Worm (Caenorhabditis elegans) whole organism, L1 larva: ENCODE data around the gene F52H2.3.

ENCODE experiments used
- C34B4.2 ChIP-seq: sonication (generic microtip); optimal IDR thresholded peaks from 2 replicates; lab custom pipeline; 2017; ENCODE audit warnings: mild to moderate bottlenecking, missing genetic modification characterization, missing compliant biosample characterization
- F16B12.6 ChIP-seq: fragments of 150-350 bp; optimal IDR thresholded peaks from 2 replicates; lab custom pipeline; 2014; ENCODE audit warnings: missing biosample characterization, missing genetic modification characterization
- alr-1 ChIP-seq: fragments of 200-800 bp; sonication (Bioruptor generic); optimal IDR thresholded peaks from 2 replicates; lab custom pipeline; 2018; ENCODE audit warnings: borderline replicate concordance, mild to moderate bottlenecking, missing genetic modification characterization, missing compliant biosample characterization
- aly-2 ChIP-seq: fragments of 150-350 bp; optimal IDR thresholded peaks from 2 replicates; lab custom pipeline; 2014; ENCODE audit warnings: missing biosample characterization, missing genetic modification characterization
- ama-1 ChIP-seq: fragments of 150-350 bp; optimal IDR thresholded peaks from 2 replicates; lab custom pipeline; 2014
- blmp-1 ChIP-seq: fragments of 150-350 bp; optimal IDR thresholded peaks from 2 replicates; lab custom pipeline; 2014; ENCODE audit warnings: missing biosample characterization, missing genetic modification characterization
- ceh-63 ChIP-seq: fragments of 200-800 bp; sonication (Bioruptor generic); optimal IDR thresholded peaks from 2 replicates; lab custom pipeline; 2018; ENCODE audit warnings: mild to moderate bottlenecking, missing genetic modification characterization, missing compliant biosample characterization
- ceh-8 ChIP-seq: fragments of 200-800 bp; sonication (Bioruptor generic); optimal IDR thresholded peaks from 2 replicates; lab custom pipeline; 2018; ENCODE audit warnings: mild to moderate bottlenecking, missing genetic modification characterization, moderate library complexity, missing compliant biosample characterization
- ceh-82 ChIP-seq, 3 experiments: fragments of 150-350 bp in 1 of 3; sonication (generic microtip) in 2 of 3; optimal IDR thresholded peaks; 2 replicates each; lab custom pipeline; 2014 to 2017; ENCODE audit warnings: missing biosample characterization in 3 of 3, missing genetic modification characterization in 3 of 3
- ces-1 ChIP-seq: fragments of 150-350 bp; optimal IDR thresholded peaks from 2 replicates; lab custom pipeline; 2014; ENCODE audit warnings: missing biosample characterization, missing genetic modification reagents, missing genetic modification characterization
- dpl-1 ChIP-seq, 3 experiments: fragments of 150-350 bp in 2 of 3; sonication (generic microtip) in 1 of 3; optimal IDR thresholded peaks; 2 replicates each; lab custom pipeline; 2014 to 2017; ENCODE audit warnings: missing biosample characterization in 3 of 3, missing genetic modification characterization in 3 of 3, missing genetic modification reagents in 3 of 3
- efl-1 ChIP-seq, 4 experiments: fragments of 150-350 bp; optimal IDR thresholded peaks in 3 of 4; peaks in 1 of 4; 1 replicate in 1 of 4; 2 replicates in 3 of 4; lab custom pipeline; 2014; ENCODE audit warnings: missing biosample characterization in 2 of 4, missing genetic modification characterization in 2 of 4, missing genetic modification reagents in 2 of 4
- egl-27 ChIP-seq, 2 experiments: fragments of 150-350 bp in 1 of 2; sonication (generic microtip); optimal IDR thresholded peaks; 3 replicates each; lab custom pipeline; 2017 to 2018; ENCODE audit warnings: missing biosample characterization in 2 of 2, missing genetic modification characterization in 2 of 2, missing genetic modification reagents in 2 of 2
- ets-5 ChIP-seq: fragments of 200-800 bp; sonication (Bioruptor generic); IDR thresholded peaks from 2 replicates; pipeline ENCODE4 v1.3.6; 2022; ENCODE audit warnings: missing genetic modification characterization, missing compliant biosample characterization
- fkh-10 ChIP-seq: sonication (generic microtip); optimal IDR thresholded peaks from 2 replicates; lab custom pipeline; 2017; ENCODE audit warnings: missing biosample characterization, missing genetic modification reagents, missing genetic modification characterization
- fkh-4 ChIP-seq: sonication (generic microtip); optimal IDR thresholded peaks from 2 replicates; lab custom pipeline; 2016; ENCODE audit warnings: missing compliant biosample characterization, missing genetic modification characterization, borderline replicate concordance
- fos-1 ChIP-seq: fragments of 150-350 bp; optimal IDR thresholded peaks from 2 replicates; lab custom pipeline; 2014; ENCODE audit warnings: missing biosample characterization, missing genetic modification characterization
- hlh-17 ChIP-seq: fragments of 200-800 bp; sonication (Bioruptor generic); optimal IDR thresholded peaks from 2 replicates; lab custom pipeline; 2018; ENCODE audit warnings: missing genetic modification characterization, mild to moderate bottlenecking, missing compliant biosample characterization, moderate library complexity, borderline replicate concordance
- hlh-4 ChIP-seq: sonication (generic microtip); optimal IDR thresholded peaks from 2 replicates; lab custom pipeline; 2016; ENCODE audit warnings: mild to moderate bottlenecking, missing genetic modification characterization, missing compliant biosample characterization
- hpl-2 ChIP-seq: fragments of 150-350 bp; optimal IDR thresholded peaks from 2 replicates; lab custom pipeline; 2014; ENCODE audit warnings: missing biosample characterization, missing genetic modification reagents, missing genetic modification characterization
- irx-1 ChIP-seq: sonication (generic microtip); optimal IDR thresholded peaks from 2 replicates; lab custom pipeline; 2016; ENCODE audit warnings: missing genetic modification characterization, missing compliant biosample characterization
- jun-1 ChIP-seq: fragments of 150-350 bp; optimal IDR thresholded peaks from 2 replicates; lab custom pipeline; 2014; ENCODE audit warnings: missing biosample characterization, missing genetic modification reagents, missing genetic modification characterization
- lin-13 ChIP-seq: fragments of 150-350 bp; optimal IDR thresholded peaks from 2 replicates; lab custom pipeline; 2014; ENCODE audit warnings: missing biosample characterization, missing genetic modification reagents, missing genetic modification characterization
- lin-14 ChIP-seq: fragments of 200-800 bp; sonication (Bioruptor generic); optimal IDR thresholded peaks from 2 replicates; lab custom pipeline; 2018; ENCODE audit warnings: mild to moderate bottlenecking, missing genetic modification characterization, moderate library complexity, missing compliant biosample characterization
- lir-3 ChIP-seq: sonication (generic microtip); optimal IDR thresholded peaks from 2 replicates; lab custom pipeline; 2016; ENCODE audit warnings: mild to moderate bottlenecking, missing genetic modification characterization, moderate library complexity, missing compliant biosample characterization; ENCODE audit not compliant: poor library complexity
- lsy-2 ChIP-seq, 2 experiments: fragments of 150-350 bp; optimal IDR thresholded peaks; 2 replicates each; lab custom pipeline; 2014; ENCODE audit warnings: missing biosample characterization in 2 of 2, missing genetic modification characterization in 2 of 2
- mab-9 ChIP-seq: fragments of 200-800 bp; sonication (Bioruptor generic); IDR thresholded peaks from 2 replicates; pipeline ENCODE4 v1.3.6; 2022; ENCODE audit warnings: missing genetic modification reagents, missing genetic modification characterization, missing compliant biosample characterization
- nhr-19 ChIP-seq: fragments of 200-800 bp; sonication (Bioruptor generic); conservative IDR thresholded peaks from 2 replicates; pipeline ENCODE4 v1.3.6; 2022; ENCODE audit warnings: missing genetic modification characterization, missing compliant biosample characterization
- nhr-28 ChIP-seq: fragments of 150-350 bp; optimal IDR thresholded peaks from 2 replicates; lab custom pipeline; 2014; ENCODE audit warnings: missing biosample characterization, missing genetic modification characterization
- nhr-47 ChIP-seq: sonication (generic microtip); optimal IDR thresholded peaks from 2 replicates; lab custom pipeline; 2016; ENCODE audit warnings: mild to moderate bottlenecking, missing genetic modification characterization, moderate library complexity, missing compliant biosample characterization
- nhr-71 ChIP-seq: sonication (generic microtip); optimal IDR thresholded peaks from 2 replicates; lab custom pipeline; 2016; ENCODE audit warnings: mild to moderate bottlenecking, missing genetic modification characterization, moderate library complexity, missing compliant biosample characterization
- nhr-77 ChIP-seq: fragments of 150-350 bp; optimal IDR thresholded peaks from 2 replicates; lab custom pipeline; 2014; ENCODE audit warnings: missing biosample characterization, missing genetic modification characterization
- nhr-85 ChIP-seq: sonication (generic microtip); peaks from one replicate; lab custom pipeline; 2016; ENCODE audit warnings: missing genetic modification characterization, inconsistent platforms, missing compliant biosample characterization
- nhr-90 ChIP-seq: sonication (generic microtip); optimal IDR thresholded peaks from 2 replicates; lab custom pipeline; 2016; ENCODE audit warnings: mild to moderate bottlenecking, missing genetic modification characterization, missing compliant biosample characterization; ENCODE audit not compliant: poor library complexity
- pag-3 ChIP-seq: sonication (generic microtip); optimal IDR thresholded peaks from 2 replicates; lab custom pipeline; 2017; ENCODE audit warnings: missing genetic modification characterization, mild to moderate bottlenecking, missing compliant biosample characterization, antibody characterized with exemption, borderline replicate concordance; ENCODE audit not compliant: insufficient read depth
- rnt-1 ChIP-seq: sonication (generic microtip); optimal IDR thresholded peaks from 2 replicates; lab custom pipeline; 2016; ENCODE audit warnings: mild to moderate bottlenecking, missing genetic modification characterization, moderate library complexity, missing compliant biosample characterization
- skn-1 ChIP-seq: fragments of 150-350 bp; optimal IDR thresholded peaks from 2 replicates; lab custom pipeline; 2014; ENCODE audit warnings: missing biosample characterization, missing genetic modification characterization
- snu-23 ChIP-seq: sonication (generic microtip); optimal IDR thresholded peaks from 2 replicates; lab custom pipeline; 2016; ENCODE audit warnings: missing genetic modification characterization, missing compliant biosample characterization
- sox-4 ChIP-seq: sonication (generic microtip); optimal IDR thresholded peaks from 2 replicates; lab custom pipeline; 2016; ENCODE audit warnings: missing genetic modification characterization, missing compliant biosample characterization
- sptf-1 ChIP-seq: fragments of 150-350 bp; optimal IDR thresholded peaks from 2 replicates; lab custom pipeline; 2014; ENCODE audit warnings: missing biosample characterization, missing genetic modification characterization
- tlp-1 ChIP-seq: fragments of 150-350 bp; optimal IDR thresholded peaks from 2 replicates; lab custom pipeline; 2014; ENCODE audit warnings: missing biosample characterization, missing genetic modification characterization
- unc-130 ChIP-seq: fragments of 150-350 bp; optimal IDR thresholded peaks from 2 replicates; lab custom pipeline; 2017; ENCODE audit warnings: missing biosample characterization, missing genetic modification characterization, inconsistent platforms
- unc-30 ChIP-seq: sonication (generic microtip); optimal IDR thresholded peaks from 2 replicates; lab custom pipeline; 2017; ENCODE audit warnings: missing biosample characterization, missing genetic modification characterization
- unc-62 ChIP-seq: fragments of 150-350 bp; optimal IDR thresholded peaks from 2 replicates; lab custom pipeline; 2014; ENCODE audit warnings: missing biosample characterization, missing genetic modification reagents, missing genetic modification characterization
- unc-86 ChIP-seq: sonication (generic microtip); optimal IDR thresholded peaks from 2 replicates; lab custom pipeline; 2016; ENCODE audit warnings: missing genetic modification characterization, missing compliant biosample characterization
- unc-98 ChIP-seq: fragments of 200-800 bp; sonication (Bioruptor generic); IDR thresholded peaks from 2 replicates; pipeline ENCODE4 v1.3.6; 2022; ENCODE audit warnings: missing genetic modification characterization, missing compliant biosample characterization
- vab-15 ChIP-seq: sonication (generic microtip); optimal IDR thresholded peaks from 2 replicates; lab custom pipeline; 2017; ENCODE audit warnings: missing genotype, mild to moderate bottlenecking, missing genetic modification characterization, missing compliant biosample characterization
- xbp-1 ChIP-seq: sonication (generic microtip); optimal IDR thresholded peaks from 2 replicates; lab custom pipeline; 2016; ENCODE audit warnings: missing genetic modification characterization, missing compliant biosample characterization
- zag-1 ChIP-seq: fragments of 150-350 bp; optimal IDR thresholded peaks from 2 replicates; lab custom pipeline; 2014; ENCODE audit warnings: missing biosample characterization, missing genetic modification characterization
- zip-4 ChIP-seq: fragments of 200-800 bp; sonication (Bioruptor generic); optimal IDR thresholded peaks from 2 replicates; lab custom pipeline; 2018; ENCODE audit warnings: mild to moderate bottlenecking, missing genetic modification characterization, moderate library complexity, missing compliant biosample characterization
- ztf-11 ChIP-seq, 2 experiments: sonication (generic microtip); optimal IDR thresholded peaks; 2 replicates each; lab custom pipeline; 2016 to 2017; ENCODE audit warnings: missing genetic modification characterization in 2 of 2, missing biosample characterization in 1 of 2, missing compliant biosample characterization in 1 of 2
- ztf-4 ChIP-seq: fragments of 150-350 bp; optimal IDR thresholded peaks from 2 replicates; lab custom pipeline; 2014; ENCODE audit warnings: missing biosample characterization, missing genetic modification characterization

Gene F52H2.3

DNA sequence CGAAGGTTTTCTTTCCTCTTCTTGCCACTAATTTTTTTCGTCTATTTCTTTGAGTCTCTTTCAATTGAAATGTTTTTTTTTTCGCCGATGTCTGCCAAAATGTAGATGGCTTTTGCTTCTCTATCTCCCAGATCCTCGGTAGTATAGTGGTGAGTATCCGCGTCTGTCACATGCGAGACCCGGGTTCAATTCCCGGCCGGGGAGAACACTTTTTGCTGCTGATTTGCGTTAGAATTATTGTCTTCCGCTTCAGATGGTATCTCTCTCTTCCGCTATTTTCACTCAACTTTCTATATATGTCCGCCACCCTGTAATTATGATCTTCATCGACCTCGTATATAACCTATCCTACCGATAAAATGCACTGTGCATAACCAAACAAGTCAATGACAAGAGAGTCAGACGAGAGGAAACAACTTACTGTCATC lies 12.6 kb upstream of the F52H2.3 start (continued):
- TF ChIP-seq ztf-11 (tag; optimal IDR thresholded peaks at IDR 0.05; lab: Kevin White, UChicago) (peak in 1 of 2 experiments; percentile 6), sox-4 (tag; lab: Kevin White, UChicago) (peak; percentile 29), ces-1 (no peak), lir-3 (tag; lab: Kevin White, UChicago) (peak; percentile 41), skn-1 (tag; lab: Kevin White, UChicago) (peak; percentile 95), F16B12.6 (tag; lab: Kevin White, UChicago) (no peak), unc-86 (tag; lab: Kevin White, UChicago) (peak; percentile 36), nhr-85 (tag; lab: Kevin White, UChicago) (peak; percentile 76), nhr-19 (peak; percentile 65), ztf-4 (tag; lab: Kevin White, UChicago) (no peak), hpl-2 (GFP tag; lab: Kevin White, UChicago) (no peak), rnt-1 (tag; lab: Kevin White, UChicago) (peak; percentile 59), sptf-1 (tag; lab: Kevin White, UChicago) (no peak), efl-1 (optimal IDR thresholded peaks at IDR 0.05; lab: Kevin White, UChicago) (peak; percentile 13 to 25), efl-1 (GFP tag; optimal IDR thresholded peaks at IDR 0.05 in 1 of 2; lab: Kevin White, UChicago) (no peak), zip-4 (GFP tag; lab: Kevin White, UChicago) (no peak), unc-30 (tag; lab: Kevin White, UChicago) (no peak), irx-1 (peak; percentile 80), ceh-82 (tag; optimal IDR thresholded peaks at IDR 0.05; lab: Kevin White, UChicago) (peak; percentile 33 to 64 (median 59)), ceh-63 (GFP tag; lab: Kevin White, UChicago) (no peak), nhr-71 (peak; percentile 81), unc-62 (GFP tag; lab: Kevin White, UChicago) (no peak), alr-1 (tag; lab: Kevin White, UChicago) (no peak), ama-1 (lab: Kevin White, UChicago) (no peak), pag-3 (tag; lab: Kevin White, UChicago) (no peak), egl-27 (tag; optimal IDR thresholded peaks at IDR 0.05; lab: Kevin White, UChicago) (no peak), fkh-10 (GFP tag; lab: Kevin White, UChicago) (no peak), vab-15 (tag; lab: Kevin White, UChicago) (no peak), aly-2 (tag; lab: Kevin White, UChicago) (peak; percentile 10), xbp-1 (tag; lab: Kevin White, UChicago) (peak; percentile 64), zag-1 (no peak), lsy-2 (tag; optimal IDR thresholded peaks at IDR 0.05; lab: Kevin White, UChicago) (peak; percentile 42 to 67), mab-9 (GFP tag; lab: Robert Waterston, UW) (no peak), nhr-90 (peak; percentile 85), dpl-1 (GFP tag; optimal IDR thresholded peaks at IDR 0.05; lab: Kevin White, UChicago) (peak in 1 of 3 experiments; percentile 18), fkh-4 (tag; lab: Kevin White, UChicago) (no peak), lin-13 (peak; percentile 2), hlh-4 (tag; lab: Kevin White, UChicago) (no peak), tlp-1 (tag; lab: Kevin White, UChicago) (no peak), lin-14 (GFP tag; lab: Kevin White, UChicago) (peak; percentile 67), jun-1 (tag; lab: Kevin White, UChicago) (peak; percentile 63), unc-98 (GFP tag; lab: Robert Waterston, UW) (no peak), ets-5 (GFP tag; lab: Robert Waterston, UW) (no peak), hlh-17 (GFP tag; lab: Kevin White, UChicago) (no peak), fos-1 (tag; lab: Kevin White, UChicago) (peak; percentile 46), ceh-8 (no peak), unc-130 (tag; lab: Kevin White, UChicago) (peak; percentile 2), blmp-1 (tag; lab: Kevin White, UChicago) (peak; percentile 68), C34B4.2 (tag; lab: Kevin White, UChicago) (no peak), nhr-28 (tag; lab: Kevin White, UChicago) (no peak), nhr-47 (tag; lab: Kevin White, UChicago) (peak; percentile 82), snu-23 (GFP tag; lab: Kevin White, UChicago) (peak; percentile 82), nhr-77 (tag; lab: Kevin White, UChicago) (peak; percentile 43)
